Worm (Caenorhabditis elegans) whole organism, midembryonic: ENCODE data around the gene F02D8.1.

Experiments
- T22C8.4 ChIP-seq: fragments of 200-800 bp; sonication (Bioruptor generic); IDR thresholded peaks from 2 replicates; pipeline ENCODE4 v1.3.6; 2022; ENCODE audit warnings: missing genetic modification characterization, missing compliant biosample characterization
- cog-1 ChIP-seq: sonication (generic microtip); optimal IDR thresholded peaks from 2 replicates; lab custom pipeline; 2016; ENCODE audit warnings: missing genetic modification characterization, missing compliant biosample characterization
- flt-1 ChIP-seq: fragments of 200-800 bp; sonication (Bioruptor generic); IDR thresholded peaks from 2 replicates; pipeline ENCODE4 v1.3.6; 2022; ENCODE audit warnings: missing genetic modification characterization, missing compliant biosample characterization
- klf-2 ChIP-seq: fragments of 200-800 bp; sonication (Bioruptor generic); conservative IDR thresholded peaks from 2 replicates; pipeline ENCODE4 v1.3.6; 2022; ENCODE audit warnings: missing genetic modification reagents, missing genetic modification characterization, missing compliant biosample characterization
- med-1 ChIP-seq: sonication (generic microtip); optimal IDR thresholded peaks from 2 replicates; lab custom pipeline; 2017; ENCODE audit warnings: missing genetic modification characterization, mild to moderate bottlenecking, missing compliant biosample characterization, antibody characterized with exemption, missing genetic modification reagents; ENCODE audit not compliant: insufficient read depth
- ref-1 ChIP-seq: fragments of 200-800 bp; sonication (Bioruptor generic); conservative IDR thresholded peaks from 2 replicates; pipeline ENCODE4 v1.3.6; 2022; ENCODE audit warnings: missing genetic modification reagents, missing genetic modification characterization, missing compliant biosample characterization
- tab-1 ChIP-seq: fragments of 200-800 bp; sonication (Bioruptor generic); IDR thresholded peaks from 2 replicates; pipeline ENCODE4 v1.3.6; 2022; ENCODE audit warnings: missing genetic modification characterization, missing compliant biosample characterization
- ztf-29 ChIP-seq: fragments of 200-800 bp; sonication (Bioruptor generic); IDR thresholded peaks from 2 replicates; pipeline ENCODE4 v1.3.6; 2022; ENCODE audit warnings: missing genetic modification reagents, missing genetic modification characterization, missing compliant biosample characterization

- no peak for TF ChIP-seq ztf-29 (GFP tag; lab: Robert Waterston, UW)
- TF ChIP-seq ref-1, result no peak
- TF ChIP-seq T22C8.4 (GFP tag; lab: Robert Waterston, UW), result no peak
- TF ChIP-seq flt-1 (GFP tag; lab: Robert Waterston, UW), result no peak
- TF ChIP-seq cog-1, result no peak
- no peak for TF ChIP-seq tab-1 (GFP tag; lab: Robert Waterston, UW)
- TF ChIP-seq klf-2 (GFP tag; lab: Robert Waterston, UW), result no peak
- no peak for TF ChIP-seq med-1 (GFP tag; lab: Kevin White, UChicago)
These were observed 54.4 kb downstream of the F02D8.1 start, which contains the start of gene srg-54 for ce11 chrV:14924104-14924503.
